Fruit fly (Drosophila melanogaster): Measurements from ENCODE around the gene emc.

Gene emc

dm6 chr3L:760201-760600, 11.0 kb downstream of the emc start (continued):
- TF ChIP-seq tna (GFP tag; IDR thresholded peaks at IDR 0.05; ENCODE audit: partially characterized antibody) (no peak), dysf (GFP tag; IDR thresholded peaks at IDR 0.05) (no peak), CG15011 (GFP tag; optimal IDR thresholded peaks at IDR 0.05) (no peak), CG3281 (GFP tag; optimal IDR thresholded peaks at IDR 0.05) (no peak), Stat92E (GFP tag; optimal IDR thresholded peaks at IDR 0.05) (no peak), nom (GFP tag; optimal IDR thresholded peaks at IDR 0.05) (peak; percentile 20), Myb (GFP tag; optimal IDR thresholded peaks at IDR 0.05) (no peak), aop (GFP tag; IDR thresholded peaks at IDR 0.05) (no peak), B-H2 (GFP tag; optimal IDR thresholded peaks at IDR 0.05) (no peak), C15 (GFP tag; IDR thresholded peaks at IDR 0.05) (no peak), salm (tag; optimal IDR thresholded peaks at IDR 0.05) (no peak), dan (GFP tag; IDR thresholded peaks at IDR 0.05) (peak; percentile 48; the same call in 1 of the 2 replicates), Hsf (GFP tag; optimal IDR thresholded peaks at IDR 0.05) (no peak), CG18619 (GFP tag; optimal IDR thresholded peaks at IDR 0.05) (no peak), yki (optimal IDR thresholded peaks at IDR 0.05) (no peak), btn (GFP tag; optimal IDR thresholded peaks at IDR 0.05) (no peak), cwo (GFP tag; optimal IDR thresholded peaks at IDR 0.05) (no peak), Atf-2 (GFP tag; optimal IDR thresholded peaks at IDR 0.05) (no peak), CG11504 (tag; optimal IDR thresholded peaks at IDR 0.05) (peak; percentile 15), CG8388 (GFP tag; optimal IDR thresholded peaks at IDR 0.05) (no peak), HHEX (GFP tag; optimal IDR thresholded peaks at IDR 0.05) (no peak), Elba2 (GFP tag; optimal IDR thresholded peaks at IDR 0.05) (no peak), CG10959 (GFP tag; IDR thresholded peaks at IDR 0.05) (peak; percentile 62), zfh2 (GFP tag; optimal IDR thresholded peaks at IDR 0.05) (no peak), run (tag; optimal IDR thresholded peaks at IDR 0.05) (no peak), chinmo (GFP tag; IDR thresholded peaks at IDR 0.05; ENCODE audit: partially characterized antibody) (no peak), CG11560 (tag; IDR thresholded peaks at IDR 0.05) (no peak), D (optimal IDR thresholded peaks at IDR 0.05) (no peak), D (GFP tag; optimal IDR thresholded peaks at IDR 0.05) (no peak), CG17186 (GFP tag; optimal IDR thresholded peaks at IDR 0.05) (no peak), CG12659 (GFP tag; optimal IDR thresholded peaks at IDR 0.05) (no peak), CG6683 (GFP tag; optimal IDR thresholded peaks at IDR 0.05) (no peak), CG10366 (GFP tag; IDR thresholded peaks at IDR 0.05) (no peak), fd96Cb (tag; optimal IDR thresholded peaks at IDR 0.05) (peak; percentile 36), CG3065 (GFP tag; optimal IDR thresholded peaks at IDR 0.05) (no peak), gro (GFP tag; optimal IDR thresholded peaks at IDR 0.05) (no peak), Hr51 (GFP tag; optimal IDR thresholded peaks at IDR 0.05) (no peak), oc (tag; optimal IDR thresholded peaks at IDR 0.05) (no peak), CG13424 (tag; optimal IDR thresholded peaks at IDR 0.05) (no peak), CG4404 (GFP tag; IDR thresholded peaks at IDR 0.05) (peak; percentile 89), pan (optimal IDR thresholded peaks at IDR 0.05) (no peak), pan (GFP tag; optimal IDR thresholded peaks at IDR 0.05 in 1 of 2, IDR thresholded peaks at IDR 0.05 in 1 of 2) (no peak), H2.0 (GFP tag; IDR thresholded peaks at IDR 0.05) (no peak), unpg (GFP tag; optimal IDR thresholded peaks at IDR 0.05) (peak; percentile 39), CG34422 (GFP tag; IDR thresholded peaks at IDR 0.05) (no peak), trh (GFP tag; optimal IDR thresholded peaks at IDR 0.05) (no peak), hkb (optimal IDR thresholded peaks at IDR 0.05) (no peak), hkb (GFP tag; IDR thresholded peaks at IDR 0.05) (no peak), CG15601 (tag; optimal IDR thresholded peaks at IDR 0.05) (no peak), CG1603 (tag; optimal IDR thresholded peaks at IDR 0.05) (peak; percentile 77), CG1529 (GFP tag; optimal IDR thresholded peaks at IDR 0.05) (no peak), CG5953 (GFP tag; IDR thresholded peaks at IDR 0.05) (no peak), sr (GFP tag; IDR thresholded peaks at IDR 0.05) (no peak)
